Worm (Caenorhabditis elegans): ENCODE measurements around the gene F26D10.13.

F26D10.13 gene

DNA sequence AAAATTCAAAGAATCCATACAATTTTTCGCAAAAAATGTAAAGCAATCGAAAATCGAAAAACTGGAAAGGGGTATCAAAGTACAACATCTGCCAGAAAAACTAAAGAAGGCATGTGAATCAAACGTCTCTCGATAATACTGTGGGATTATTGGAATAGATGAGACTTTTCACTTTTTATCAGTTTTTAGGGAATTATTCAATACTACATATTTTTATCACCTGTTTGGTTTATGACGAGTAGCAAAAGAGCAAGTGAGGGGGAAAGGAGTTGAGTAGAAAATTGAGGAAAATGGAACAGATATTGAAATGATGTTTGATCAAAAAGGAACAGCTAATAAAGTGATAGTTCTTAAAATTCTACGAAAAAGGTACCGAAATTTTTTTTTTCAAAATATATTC lies 28.5 kb upstream of the F26D10.13 start:
- no peak for TF ChIP-seq tbx-37 (GFP tag; conservative IDR thresholded peaks at IDR 0.05)
- TF ChIP-seq ceh-13 (GFP tag; optimal IDR thresholded peaks at IDR 0.05): no peak
- TF ChIP-seq ceh-36 (tag; optimal IDR thresholded peaks at IDR 0.05): no peak
- no peak for TF ChIP-seq ama-1 (optimal IDR thresholded peaks at IDR 0.05)
- no peak for TF ChIP-seq hnd-1 (tag; optimal IDR thresholded peaks at IDR 0.05)
- no peak for TF ChIP-seq hmbx-1 (tag; optimal IDR thresholded peaks at IDR 0.05)
- no peak for TF ChIP-seq pes-1 (GFP tag; IDR thresholded peaks at IDR 0.05)
- no peak for TF ChIP-seq scrt-1 (GFP tag; IDR thresholded peaks at IDR 0.05)
- no peak for TF ChIP-seq tra-4 (tag; optimal IDR thresholded peaks at IDR 0.05)
- TF ChIP-seq sea-1 (GFP tag; conservative IDR thresholded peaks at IDR 0.05): no peak

DNA sequence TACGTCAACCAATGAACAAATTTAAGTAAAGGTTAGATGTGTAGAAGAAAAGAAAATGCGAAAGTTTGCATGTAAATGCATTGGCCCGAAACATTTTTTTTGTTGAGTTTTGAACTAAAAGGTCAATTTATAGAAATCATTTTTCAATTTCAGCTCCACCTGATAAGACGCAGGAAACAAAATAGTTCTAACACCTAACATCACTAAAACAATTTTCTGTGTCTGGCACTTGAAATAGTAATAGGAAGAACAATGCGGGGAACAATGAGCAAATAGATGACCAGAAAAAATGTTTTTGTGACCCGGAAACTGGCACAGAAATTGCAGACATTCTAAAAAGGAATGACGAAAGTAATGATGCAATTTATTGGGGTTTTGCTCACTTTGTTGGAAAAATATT lies 27.7 kb upstream of the F26D10.13 start:
- TF ChIP-seq flt-1 (GFP tag; IDR thresholded peaks at IDR 0.05) (no peak), tra-4 (tag; optimal IDR thresholded peaks at IDR 0.05) (no peak), aly-1 (tag; optimal IDR thresholded peaks at IDR 0.05) (no peak), scrt-1 (GFP tag; IDR thresholded peaks at IDR 0.05) (no peak), hnd-1 (tag; optimal IDR thresholded peaks at IDR 0.05) (no peak)

DNA sequence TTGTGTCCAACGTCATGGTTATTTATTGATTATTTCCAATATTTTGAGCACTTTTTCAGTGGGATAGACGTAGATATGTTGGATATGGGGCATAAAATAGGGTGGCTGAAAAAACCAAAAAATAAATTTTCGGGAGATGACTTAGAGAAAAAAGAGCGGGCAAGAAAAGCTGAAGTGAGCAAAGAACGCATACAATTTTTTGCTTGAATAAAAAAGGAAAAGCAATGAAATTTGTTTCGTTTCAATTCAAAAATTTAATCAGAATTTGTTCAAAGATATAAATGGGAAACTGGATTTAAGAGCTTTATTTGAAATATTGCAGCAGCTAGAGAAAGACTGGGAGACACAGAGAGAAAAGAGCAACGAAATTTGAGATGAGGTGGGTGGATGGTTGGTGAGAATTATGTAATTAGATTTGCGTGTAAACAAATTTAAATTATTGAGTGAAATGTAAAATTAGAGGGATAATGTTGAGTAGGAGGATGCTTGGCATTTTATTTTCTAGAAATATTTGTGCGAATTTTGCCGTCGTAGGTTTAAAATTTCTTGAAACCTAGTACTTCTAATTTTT lies 27.1 kb upstream of the F26D10.13 start, which contains the start of the genes T28F3.11 and slc-17.4:
Gene T28F3.11, minus strand, starts transcription at position 51 of the 571 bp plus-strand sequence.
Gene slc-17.4, minus strand, starts transcription at position 105 of the 571 bp plus-strand sequence.
- TF ChIP-seq ama-1 (optimal IDR thresholded peaks at IDR 0.05): no peak
- no peak for TF ChIP-seq ceh-13 (GFP tag; optimal IDR thresholded peaks at IDR 0.05)
- TF ChIP-seq B0310.2 (tag; optimal IDR thresholded peaks at IDR 0.05): no peak
- TF ChIP-seq flt-1 (GFP tag; IDR thresholded peaks at IDR 0.05): no peak
- no peak for TF ChIP-seq hnd-1 (tag; optimal IDR thresholded peaks at IDR 0.05)
- TF ChIP-seq ceh-36 (tag; optimal IDR thresholded peaks at IDR 0.05): no peak
- no peak for TF ChIP-seq pes-1 (GFP tag; IDR thresholded peaks at IDR 0.05)

DNA sequence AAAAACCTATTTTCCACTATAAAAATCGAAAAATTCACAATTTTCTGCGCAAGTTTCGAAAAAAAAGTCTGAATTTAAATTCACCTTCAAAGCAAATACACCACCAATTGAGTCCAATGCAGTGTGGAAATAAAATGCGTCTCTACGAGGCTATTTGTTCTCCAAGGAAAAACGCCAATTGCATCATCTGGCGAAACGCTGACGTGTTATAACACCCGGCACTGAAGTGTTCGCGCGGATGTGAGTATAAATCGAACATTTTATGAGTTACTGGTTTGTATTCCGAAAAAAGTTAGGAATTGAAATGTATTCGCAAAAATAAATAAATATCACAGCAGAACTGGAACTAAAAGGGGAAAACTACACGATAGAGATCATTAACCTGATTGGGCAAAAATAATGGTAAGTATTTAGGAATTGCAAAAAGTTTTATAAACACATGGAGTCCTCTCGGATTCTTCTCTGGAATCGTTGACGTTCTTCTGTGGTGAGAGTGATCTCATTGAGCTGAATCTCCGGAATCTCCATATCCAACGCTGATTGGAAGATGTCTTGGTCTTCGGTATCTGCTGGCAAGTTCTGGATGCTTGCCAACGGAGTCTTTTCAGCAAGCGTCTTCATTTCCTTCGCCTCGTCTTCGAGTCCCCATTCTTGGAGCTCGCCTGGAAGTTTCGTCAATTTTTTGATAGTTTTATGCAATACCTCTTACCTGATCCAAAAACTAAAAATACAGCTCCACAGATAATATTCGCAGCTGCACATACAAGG lies 23.5 kb upstream of the F26D10.13 start, which contains the start of gene zipt-7.1:
Gene zipt-7.1, minus strand, starts transcription at position 232 of the 768 bp plus-strand sequence.
- TF ChIP-seq B0310.2 (tag; optimal IDR thresholded peaks at IDR 0.05) (no peak), aly-1 (tag; optimal IDR thresholded peaks at IDR 0.05) (no peak), sea-1 (GFP tag; conservative IDR thresholded peaks at IDR 0.05) (no peak), flt-1 (GFP tag; IDR thresholded peaks at IDR 0.05) (no peak), hmbx-1 (tag; optimal IDR thresholded peaks at IDR 0.05) (no peak), ceh-36 (tag; optimal IDR thresholded peaks at IDR 0.05) (no peak), ama-1 (optimal IDR thresholded peaks at IDR 0.05) (no peak), scrt-1 (GFP tag; IDR thresholded peaks at IDR 0.05) (no peak)

DNA sequence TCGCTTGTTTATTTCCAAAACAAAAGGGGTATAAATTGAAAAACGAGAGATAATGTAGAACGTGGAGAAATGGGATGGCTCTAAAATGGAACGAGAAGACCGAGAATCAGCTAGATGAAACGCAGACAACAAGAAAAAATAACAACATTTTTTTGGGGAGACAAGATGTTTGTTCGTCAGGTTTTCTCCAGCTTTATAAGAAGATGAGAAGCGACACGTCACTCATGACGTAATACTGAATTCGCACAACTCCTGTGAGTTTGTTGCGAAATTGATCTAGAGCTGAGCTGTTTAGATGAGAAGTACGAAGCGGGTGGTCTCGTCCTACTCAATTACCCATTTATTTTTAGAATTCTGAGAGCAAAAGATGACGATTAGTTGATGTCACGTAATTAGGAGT lies 20.6 kb upstream of the F26D10.13 start:
- no peak for TF ChIP-seq tbx-11 (GFP tag; IDR thresholded peaks at IDR 0.05)
- no peak for TF ChIP-seq ceh-13 (GFP tag; optimal IDR thresholded peaks at IDR 0.05)
- TF ChIP-seq flt-1 (GFP tag; IDR thresholded peaks at IDR 0.05): no peak
- TF ChIP-seq hmbx-1 (tag; optimal IDR thresholded peaks at IDR 0.05): no peak
- TF ChIP-seq ceh-36 (tag; optimal IDR thresholded peaks at IDR 0.05): no peak
- no peak for TF ChIP-seq B0310.2 (tag; optimal IDR thresholded peaks at IDR 0.05)
- TF ChIP-seq ama-1 (optimal IDR thresholded peaks at IDR 0.05): no peak
- no peak for TF ChIP-seq hnd-1 (tag; optimal IDR thresholded peaks at IDR 0.05)

DNA sequence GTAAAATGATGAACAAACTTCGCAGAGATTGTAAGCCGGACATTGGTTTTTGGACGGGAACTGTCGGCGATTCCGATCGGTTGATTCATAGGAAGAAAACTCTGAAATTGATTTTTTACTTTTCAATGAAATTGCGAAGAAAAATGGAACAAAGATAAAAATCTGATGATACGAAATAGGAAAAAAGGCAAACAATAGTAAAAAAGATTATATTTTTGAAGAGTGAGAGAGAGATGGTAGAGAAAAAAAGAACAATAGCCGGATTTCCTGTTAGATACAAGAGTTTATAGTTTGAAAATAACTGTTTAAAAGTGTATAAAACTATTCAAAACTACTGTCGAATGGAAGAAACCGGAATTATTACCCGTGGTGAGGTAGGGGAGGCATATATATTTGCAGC lies 19.5 kb upstream of the F26D10.13 start, which contains the start of gene nra-1:
Gene nra-1, minus strand, starts transcription at position 101 of the 400 bp plus-strand sequence.
- TF ChIP-seq tbx-11 (GFP tag; IDR thresholded peaks at IDR 0.05): no peak
- TF ChIP-seq ceh-13 (GFP tag; optimal IDR thresholded peaks at IDR 0.05): no peak
- TF ChIP-seq hnd-1 (tag; optimal IDR thresholded peaks at IDR 0.05): no peak
- TF ChIP-seq scrt-1 (GFP tag; IDR thresholded peaks at IDR 0.05): no peak
- no peak for TF ChIP-seq B0310.2 (tag; optimal IDR thresholded peaks at IDR 0.05)
- TF ChIP-seq hmbx-1 (tag; optimal IDR thresholded peaks at IDR 0.05): no peak
- no peak for TF ChIP-seq ama-1 (optimal IDR thresholded peaks at IDR 0.05)

DNA sequence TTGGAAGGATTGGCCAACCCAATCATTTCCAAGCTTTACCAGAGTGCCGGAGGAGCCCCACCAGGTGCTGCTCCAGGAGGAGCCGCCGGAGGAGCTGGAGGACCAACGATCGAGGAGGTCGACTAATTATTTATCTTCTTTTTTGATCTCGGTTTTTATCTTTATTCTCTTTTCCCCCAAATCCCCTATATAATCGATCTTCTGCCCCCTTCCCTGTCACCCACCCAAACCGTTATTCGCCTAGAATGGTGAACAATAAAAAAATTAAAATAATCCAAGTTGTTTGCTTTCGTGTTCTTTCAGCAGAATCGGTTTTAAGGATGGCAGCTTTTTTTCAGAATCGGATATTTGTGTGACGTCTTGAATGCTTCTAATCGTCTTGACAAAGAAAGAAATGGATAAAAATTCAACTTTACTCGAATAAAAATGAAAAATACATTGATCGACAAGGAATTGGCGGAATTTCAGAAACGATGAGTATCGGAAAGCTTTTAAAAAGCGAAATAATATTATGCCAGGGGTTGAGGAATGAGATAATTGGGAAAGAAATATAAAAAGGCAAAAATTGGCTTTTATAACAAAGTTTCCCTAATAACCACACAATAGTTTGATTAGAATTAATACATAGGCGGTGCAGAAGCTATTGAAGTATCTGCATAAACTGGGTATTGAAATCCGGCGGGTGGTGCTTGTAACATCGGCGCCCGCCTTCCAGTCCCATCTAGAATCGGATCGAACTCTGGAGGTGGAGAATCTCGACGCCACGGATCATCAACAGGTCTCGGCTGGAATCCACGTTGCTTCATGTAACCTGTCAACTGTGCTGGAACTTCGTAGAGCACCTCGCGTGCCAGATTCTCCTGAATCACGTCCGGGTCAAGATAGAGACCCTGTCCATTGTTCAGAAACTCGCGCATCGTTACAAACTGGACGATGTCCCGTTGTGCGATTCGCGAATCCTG lies 16.7 kb upstream of the F26D10.13 start:
- TF ChIP-seq tbx-37 (GFP tag; conservative IDR thresholded peaks at IDR 0.05): 0 out of 2 replicates have a peak, but pooled peaks have one; percentile 7
- peak; percentile 42 for TF ChIP-seq ceh-36 (tag; optimal IDR thresholded peaks at IDR 0.05)
- no peak for TF ChIP-seq F13C5.2 (tag; optimal IDR thresholded peaks at IDR 0.05)

DNA sequence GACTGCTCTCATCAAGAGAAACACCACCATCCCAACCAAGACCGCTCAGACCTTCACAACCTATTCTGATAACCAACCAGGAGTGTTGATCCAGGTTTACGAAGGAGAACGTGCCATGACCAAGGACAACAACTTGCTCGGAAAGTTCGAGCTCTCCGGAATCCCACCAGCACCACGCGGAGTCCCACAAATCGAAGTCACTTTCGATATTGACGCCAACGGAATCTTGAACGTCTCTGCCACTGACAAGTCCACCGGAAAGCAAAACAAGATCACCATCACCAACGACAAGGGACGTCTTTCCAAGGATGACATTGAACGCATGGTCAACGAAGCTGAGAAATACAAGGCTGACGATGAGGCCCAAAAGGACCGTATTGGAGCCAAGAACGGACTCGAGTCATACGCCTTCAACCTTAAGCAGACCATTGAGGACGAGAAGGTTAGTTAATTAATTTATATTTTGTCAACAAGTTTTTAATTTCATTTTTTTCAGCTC lies 15.9 kb upstream of the F26D10.13 start:
- TF ChIP-seq sea-1 (GFP tag; conservative IDR thresholded peaks at IDR 0.05) (no peak), B0310.2 (tag; optimal IDR thresholded peaks at IDR 0.05) (no peak), ceh-13 (GFP tag; optimal IDR thresholded peaks at IDR 0.05) (no peak), ceh-36 (tag; optimal IDR thresholded peaks at IDR 0.05) (no peak), tbx-37 (GFP tag; conservative IDR thresholded peaks at IDR 0.05) (no peak), scrt-1 (GFP tag; IDR thresholded peaks at IDR 0.05) (no peak), flt-1 (GFP tag; IDR thresholded peaks at IDR 0.05) (0 out of 2 replicates have a peak, but pooled peaks have one; percentile 4), aly-1 (tag; optimal IDR thresholded peaks at IDR 0.05) (no peak), ama-1 (optimal IDR thresholded peaks at IDR 0.05) (peak; percentile 85), tra-4 (tag; optimal IDR thresholded peaks at IDR 0.05) (no peak), tbx-11 (GFP tag; IDR thresholded peaks at IDR 0.05) (no peak), hmg-4 (GFP tag; optimal IDR thresholded peaks at IDR 0.05) (no peak), ets-7 (tag; optimal IDR thresholded peaks at IDR 0.05) (no peak)

Measured in whole organism, early embryonic.